Worm (Caenorhabditis elegans) whole organism, young adult: ENCODE results near the gene F53B3.5.

Experiments
- Y53F4B.3 ChIP-seq: fragments of 200-800 bp; sonication (Bioruptor generic); IDR thresholded peaks from 2 replicates; pipeline ENCODE4 v1.3.6; 2022; ENCODE audit warnings: missing genetic modification reagents, missing genetic modification characterization, missing compliant biosample characterization
- lag-1 ChIP-seq: fragments of 200-800 bp; sonication (Bioruptor generic); IDR thresholded peaks from 2 replicates; pipeline ENCODE4 v1.3.6; 2022; ENCODE audit warnings: missing genetic modification reagents, missing genetic modification characterization, missing compliant biosample characterization
- lin-40 ChIP-seq: sonication (generic microtip); optimal IDR thresholded peaks from 2 replicates; lab custom pipeline; 2016; ENCODE audit warnings: missing genetic modification characterization, mild to moderate bottlenecking, missing compliant biosample characterization, missing genotype, missing genetic modification reagents
- madf-3 ChIP-seq: fragments of 200-800 bp; sonication (Bioruptor generic); IDR thresholded peaks from 2 replicates; pipeline ENCODE4 v1.3.6; 2022; ENCODE audit warnings: missing genetic modification reagents, missing genetic modification characterization, missing compliant biosample characterization
- sea-2 ChIP-seq: fragments of 200-800 bp; sonication (Bioruptor generic); IDR thresholded peaks from 2 replicates; pipeline ENCODE4 v1.3.6; 2022; ENCODE audit warnings: missing genetic modification characterization, missing compliant biosample characterization
- unc-130 ChIP-seq: sonication (generic microtip); optimal IDR thresholded peaks from 2 replicates; lab custom pipeline; 2016; ENCODE audit warnings: missing genetic modification reagents, missing genetic modification characterization, missing compliant biosample characterization

- TF ChIP-seq madf-3 (GFP tag; lab: Robert Waterston, UW) (no peak), lag-1 (GFP tag; lab: Robert Waterston, UW) (no peak), sea-2 (no peak), unc-130 (no peak), Y53F4B.3 (GFP tag; lab: Robert Waterston, UW) (no peak), lin-40 (no peak)
Observed at ce11 chrX:2871037-2871436, 8.3 kb downstream of the F53B3.5 start, which contains the start of gene F53B3.3.
